Fruit fly (Drosophila melanogaster): ENCODE data around the gene Raf.
A peak's percentile ranks its signal among the peaks of the same experiment; 100 is the strongest.

The Raf gene

DNA sequence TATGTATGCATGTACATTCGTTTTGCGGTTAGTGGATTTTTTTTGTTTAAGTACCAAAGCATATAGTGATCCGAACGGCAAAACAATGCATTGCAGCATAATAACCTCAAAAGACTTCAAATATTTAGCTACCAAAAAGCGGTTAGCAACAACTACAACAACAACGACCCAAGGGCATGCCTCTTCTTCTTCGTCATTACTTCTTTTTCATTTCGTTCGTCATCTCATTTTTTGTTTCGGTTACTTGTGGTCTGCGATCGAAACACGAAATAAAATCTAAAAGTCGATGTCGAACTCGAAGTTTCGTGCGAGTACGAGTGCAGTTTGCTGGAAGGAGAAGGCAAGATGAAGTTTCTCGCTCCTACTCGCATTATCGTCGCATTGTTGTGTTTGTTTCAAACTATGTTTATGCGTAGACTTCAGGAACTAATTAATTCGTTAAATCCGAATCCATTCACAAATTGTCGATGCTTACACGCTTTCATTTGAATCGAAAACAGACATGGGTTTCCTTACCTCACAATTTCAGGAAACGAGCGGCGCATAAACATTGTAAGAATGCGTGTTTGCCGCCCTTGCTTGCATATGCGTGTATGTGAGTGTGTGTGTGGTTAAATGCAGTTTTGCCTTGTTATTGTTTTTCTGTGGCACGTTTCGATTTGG lies 3.6 kb downstream of the Raf start (continued):
- TF ChIP-seq CG9817 (tag; optimal IDR thresholded peaks at IDR 0.05), result peak; percentile 19
- TF ChIP-seq cato (GFP tag; optimal IDR thresholded peaks at IDR 0.05; ENCODE audit: borderline replicate concordance), result peak; percentile 37
- peak; percentile 58 for TF ChIP-seq CG9609 (GFP tag; optimal IDR thresholded peaks at IDR 0.05)
- TF ChIP-seq CG15479 (GFP tag; optimal IDR thresholded peaks at IDR 0.05), result peak; percentile 65
- TF ChIP-seq Hand (GFP tag; optimal IDR thresholded peaks at IDR 0.05), result no peak
- peak; percentile 82 for TF ChIP-seq CG30431 (GFP tag; optimal IDR thresholded peaks at IDR 0.05)
- peak; percentile 77 for TF ChIP-seq Ptx1 (GFP tag; IDR thresholded peaks at IDR 0.05)
- TF ChIP-seq CG8388 (GFP tag; optimal IDR thresholded peaks at IDR 0.05), result peak; percentile 88
- TF ChIP-seq Atf-2 (GFP tag; optimal IDR thresholded peaks at IDR 0.05), result peak; percentile 70
- TF ChIP-seq gcm (GFP tag; optimal IDR thresholded peaks at IDR 0.05), result peak; percentile 89
- peak; percentile 89 for TF ChIP-seq CG31441 (GFP tag; IDR thresholded peaks at IDR 0.05)
- TF ChIP-seq CG30403 (GFP tag; optimal IDR thresholded peaks at IDR 0.05), result peak; percentile 78
- TF ChIP-seq crol (GFP tag; IDR thresholded peaks at IDR 0.05), result peak; percentile 61
- 0 out of 2 replicates have a peak, but pooled peaks have one; percentile 34 for TF ChIP-seq CG17612 (GFP tag; IDR thresholded peaks at IDR 0.05)
- peak; percentile 81 for TF ChIP-seq D19A (tag; optimal IDR thresholded peaks at IDR 0.05)
- TF ChIP-seq CG1603 (tag; optimal IDR thresholded peaks at IDR 0.05), result peak; percentile 96
- TF ChIP-seq CG12104 (GFP tag; optimal IDR thresholded peaks at IDR 0.05), result peak; percentile 43
- TF ChIP-seq fu2 (GFP tag; optimal IDR thresholded peaks at IDR 0.05), result peak; percentile 8
- TF ChIP-seq MTF-1 (GFP tag; optimal IDR thresholded peaks at IDR 0.05; ENCODE audit: borderline replicate concordance), result peak; percentile 66
- TF ChIP-seq ac (GFP tag; optimal IDR thresholded peaks at IDR 0.05), result peak; percentile 67
- no peak for TF ChIP-seq amos (GFP tag; IDR thresholded peaks at IDR 0.05; ENCODE audit: partially characterized antibody)
- no peak for TF ChIP-seq cad (GFP tag; optimal IDR thresholded peaks at IDR 0.05)
- TF ChIP-seq CG12769 (tag; optimal IDR thresholded peaks at IDR 0.05), result peak; percentile 67
- TF ChIP-seq row (GFP tag; IDR thresholded peaks at IDR 0.05), result peak; percentile 90
- TF ChIP-seq CG13894 (tag; optimal IDR thresholded peaks at IDR 0.05), result no peak
- peak; percentile 75 for TF ChIP-seq Oli (tag; optimal IDR thresholded peaks at IDR 0.05)
- peak; percentile 80 for TF ChIP-seq org-1 (GFP tag; optimal IDR thresholded peaks at IDR 0.05)
- no peak for TF ChIP-seq Bgb (GFP tag; IDR thresholded peaks at IDR 0.05; ENCODE audit: partially characterized antibody)
- no peak for TF ChIP-seq toy (GFP tag; IDR thresholded peaks at IDR 0.05)
- peak; percentile 87 for TF ChIP-seq CG12219 (GFP tag; optimal IDR thresholded peaks at IDR 0.05)
- TF ChIP-seq CG4854 (GFP tag; optimal IDR thresholded peaks at IDR 0.05), result peak; percentile 38
- TF ChIP-seq CG10565 (GFP tag; optimal IDR thresholded peaks at IDR 0.05), result no peak
- peak; percentile 44; the same call in 1 of the 2 replicates for TF ChIP-seq CG11247 (GFP tag; IDR thresholded peaks at IDR 0.05)
- TF ChIP-seq btn (GFP tag; optimal IDR thresholded peaks at IDR 0.05), result peak; percentile 81
- no peak for TF ChIP-seq Dbx (GFP tag; IDR thresholded peaks at IDR 0.05)
- peak; percentile 66 for TF ChIP-seq CG12659 (GFP tag; optimal IDR thresholded peaks at IDR 0.05)
- TF ChIP-seq CG3838 (GFP tag; optimal IDR thresholded peaks at IDR 0.05), result peak; percentile 41
- peak; percentile 88 for TF ChIP-seq ken (GFP tag; IDR thresholded peaks at IDR 0.05)
- no peak for TF ChIP-seq rib (GFP tag; IDR thresholded peaks at IDR 0.05)
- TF ChIP-seq tna (GFP tag; IDR thresholded peaks at IDR 0.05; ENCODE audit: partially characterized antibody), result no peak
- peak; percentile 83 for TF ChIP-seq CG10267 (tag; optimal IDR thresholded peaks at IDR 0.05)
- peak; percentile 60 for TF ChIP-seq CG10462 (GFP tag; optimal IDR thresholded peaks at IDR 0.05)
- peak; percentile 41; the same call in 1 of the 2 replicates for TF ChIP-seq CG14667 (GFP tag; IDR thresholded peaks at IDR 0.05)
- TF ChIP-seq dan (GFP tag; IDR thresholded peaks at IDR 0.05), result no peak
- TF ChIP-seq salm (tag; optimal IDR thresholded peaks at IDR 0.05), result peak; percentile 78
- TF ChIP-seq jigr1 (GFP tag; IDR thresholded peaks at IDR 0.05), result 0 out of 3 replicates have a peak, but pooled peaks have one; percentile 13
- peak; percentile 93 for TF ChIP-seq CG18262 (tag; optimal IDR thresholded peaks at IDR 0.05)
- no peak for TF ChIP-seq CG13624 (GFP tag; optimal IDR thresholded peaks at IDR 0.05)
- peak; percentile 68 for TF ChIP-seq wor (GFP tag; IDR thresholded peaks at IDR 0.05)
